Fruit fly (Drosophila melanogaster): ENCODE results near the gene CG13081.

dm6 chr2L:19575626-19576298 lies 35.4 kb downstream of the CG13081 start:
- peak; percentile 79 for TF ChIP-seq fkh (GFP tag; optimal IDR thresholded peaks at IDR 0.05)
- peak; percentile 96 for TF ChIP-seq fd59A (GFP tag; optimal IDR thresholded peaks at IDR 0.05)
- peak; percentile 93 for TF ChIP-seq CG11902 (GFP tag; optimal IDR thresholded peaks at IDR 0.05)
- peak; percentile 93 for TF ChIP-seq Gug (GFP tag; IDR thresholded peaks at IDR 0.05)
- peak; percentile 96 for TF ChIP-seq Sox102F (GFP tag; optimal IDR thresholded peaks at IDR 0.05)
